Fruit fly (Drosophila melanogaster): ENCODE measurements around the gene CG10445.

- TF ChIP-seq ttk (optimal IDR thresholded peaks at IDR 0.05) = no peak
- no peak for TF ChIP-seq h (optimal IDR thresholded peaks at IDR 0.05)
- no peak for TF ChIP-seq Sin3A (optimal IDR thresholded peaks at IDR 0.05)
- TF ChIP-seq psq (optimal IDR thresholded peaks at IDR 0.05) = no peak
- TF ChIP-seq Myc (optimal IDR thresholded peaks at IDR 0.05) = no peak
- TF ChIP-seq insv (optimal IDR thresholded peaks at IDR 0.05) = no peak
Observed at dm6 chr3R:7944699-7945349, 24.7 kb upstream of the CG10445 start.

Measured in Kc167 (cell line).